Fruit fly (Drosophila melanogaster): ENCODE results near the gene Sdic3.

Sdic3 gene

DNA sequence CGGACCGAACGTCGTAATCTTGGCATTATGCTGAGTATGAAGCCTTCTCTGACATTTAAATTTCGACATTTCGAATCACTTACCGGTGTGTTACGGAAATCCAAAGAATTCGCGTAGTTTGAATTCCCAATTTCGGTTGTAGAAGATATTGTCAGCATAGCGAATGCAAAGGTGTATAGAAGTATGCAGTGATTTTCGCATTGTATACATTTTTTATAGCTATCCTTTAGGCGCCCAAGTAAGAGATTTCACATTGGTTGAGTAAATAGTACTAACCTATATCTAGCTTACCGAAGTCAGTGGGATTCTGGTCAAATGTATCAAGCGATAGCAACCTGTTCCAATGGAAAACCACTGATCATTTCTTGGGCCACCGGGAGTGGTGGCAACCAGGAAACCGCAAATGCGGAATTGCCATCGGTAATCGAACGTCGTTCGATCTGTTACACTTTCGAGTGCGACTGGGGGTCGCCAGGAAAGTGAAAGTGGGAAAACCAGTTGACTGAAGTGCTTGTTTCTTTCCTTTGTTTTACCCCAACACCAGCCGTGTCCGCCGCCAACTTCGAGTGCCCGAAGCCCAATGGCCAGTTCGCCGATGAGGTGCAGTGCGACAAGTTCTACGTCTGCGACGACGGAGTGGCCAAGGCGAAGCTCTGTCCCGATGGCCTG lies 46.6 kb upstream of the Sdic3 start (continued):
- TF ChIP-seq CG8290 (GFP tag; optimal IDR thresholded peaks at IDR 0.05), result peak; percentile 80
- TF ChIP-seq CG8290 (tag; optimal IDR thresholded peaks at IDR 0.05), result peak in 1 of 2 experiments; percentile 73
- TF ChIP-seq disco-r (GFP tag; optimal IDR thresholded peaks at IDR 0.05), result no peak
- TF ChIP-seq CG11695 (GFP tag; IDR thresholded peaks at IDR 0.05), result no peak
- no peak for TF ChIP-seq Usf (GFP tag; optimal IDR thresholded peaks at IDR 0.05)

dm6 chrX:20239608-20239941 lies 45.5 kb upstream of the Sdic3 start, which contains the start of gene obst-A:
Gene obst-A, plus strand, starts transcription at chrX:20239855.
- TF ChIP-seq h (optimal IDR thresholded peaks at IDR 0.05), result no peak
- no peak for TF ChIP-seq twi (tag; optimal IDR thresholded peaks at IDR 0.05)
- no peak for TF ChIP-seq Gsc (GFP tag; IDR thresholded peaks at IDR 0.05)
- peak; percentile 26; the same call in 1 of the 2 replicates for TF ChIP-seq crol (GFP tag; IDR thresholded peaks at IDR 0.05)
- peak; percentile 7 for TF ChIP-seq Med (GFP tag)
- no peak for TF ChIP-seq usp (GFP tag; optimal IDR thresholded peaks at IDR 0.05)
- TF ChIP-seq Adf1 (GFP tag; IDR thresholded peaks at IDR 0.05), result peak; percentile 49; the same call in 1 of the 2 replicates
- TF ChIP-seq sr (GFP tag; IDR thresholded peaks at IDR 0.05), result peak; percentile 33; the same call in 1 of the 3 replicates
- peak; percentile 48 for TF ChIP-seq CG12769 (tag; optimal IDR thresholded peaks at IDR 0.05)
- TF ChIP-seq Asciz (GFP tag; optimal IDR thresholded peaks at IDR 0.05), result no peak
- peak; percentile 4 for TF ChIP-seq kni (GFP tag; optimal IDR thresholded peaks at IDR 0.05)
- peak; percentile 45 for TF ChIP-seq cg (GFP tag; optimal IDR thresholded peaks at IDR 0.05)
- TF ChIP-seq sd (tag; optimal IDR thresholded peaks at IDR 0.05), result no peak

- TF ChIP-seq eyg (GFP tag; optimal IDR thresholded peaks at IDR 0.05) (no peak), D19A (tag; optimal IDR thresholded peaks at IDR 0.05) (peak; percentile 38), vvl (GFP tag; IDR thresholded peaks at IDR 0.05) (peak; percentile 62; the same call in 1 of the 2 replicates), CG10654 (GFP tag; optimal IDR thresholded peaks at IDR 0.05) (no peak), yki (optimal IDR thresholded peaks at IDR 0.05) (no peak), CG12769 (tag; optimal IDR thresholded peaks at IDR 0.05) (peak; percentile 71), Med (GFP tag) (peak; percentile 14), Ets65A (GFP tag) (peak; percentile 20), sr (GFP tag; IDR thresholded peaks at IDR 0.05) (no peak), row (GFP tag; IDR thresholded peaks at IDR 0.05) (peak; percentile 20; the same call in 1 of the 3 replicates), cg (GFP tag; optimal IDR thresholded peaks at IDR 0.05) (peak; percentile 13), lmd (GFP tag; IDR thresholded peaks at IDR 0.05) (0 out of 2 replicates have a peak, but pooled peaks have one; percentile 9), CG18619 (GFP tag; optimal IDR thresholded peaks at IDR 0.05) (no peak), CG10321 (GFP tag; IDR thresholded peaks at IDR 0.05) (no peak), insv (GFP tag; optimal IDR thresholded peaks at IDR 0.05) (no peak), onecut (GFP tag; IDR thresholded peaks at IDR 0.05) (0 out of 2 replicates have a peak, but pooled peaks have one; percentile 11), Dip2 (GFP tag; IDR thresholded peaks at IDR 0.05) (peak; percentile 70), CTCF (GFP tag; optimal IDR thresholded peaks at IDR 0.05) (peak; percentile 86), otp (GFP tag; IDR thresholded peaks at IDR 0.05) (no peak), CG10979 (tag; optimal IDR thresholded peaks at IDR 0.05) (peak; percentile 85)
Measured at dm6 chrX:20238736-20239607, 44.9 kb upstream of the Sdic3 start.

DNA sequence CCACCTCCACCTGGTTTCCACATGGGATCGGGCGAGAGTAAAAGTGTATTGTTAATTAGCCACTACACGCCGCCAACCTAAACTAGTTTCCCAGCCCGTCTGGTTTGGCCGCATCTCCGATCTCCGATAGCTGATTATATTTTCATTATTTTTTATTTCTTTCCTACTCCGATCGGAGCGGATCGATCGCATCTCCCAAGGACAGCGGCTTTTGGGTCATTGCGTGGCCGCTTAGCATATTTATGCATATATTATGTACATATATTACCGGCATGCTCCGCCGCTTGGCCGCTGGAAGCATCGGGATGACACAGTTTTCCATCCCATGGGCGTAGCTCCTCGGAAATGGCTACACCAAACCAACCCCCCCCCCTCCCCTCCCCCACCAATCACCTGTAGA lies 43.9 kb upstream of the Sdic3 start:
- no peak for TF ChIP-seq NK7.1 (GFP tag; optimal IDR thresholded peaks at IDR 0.05)
- TF ChIP-seq Asciz (GFP tag; optimal IDR thresholded peaks at IDR 0.05), result no peak
- TF ChIP-seq CG12071 (GFP tag; optimal IDR thresholded peaks at IDR 0.05), result no peak
- peak; percentile 47 for TF ChIP-seq Vsx1 (GFP tag; optimal IDR thresholded peaks at IDR 0.05)
- TF ChIP-seq CG2678 (tag; optimal IDR thresholded peaks at IDR 0.05), result no peak
- TF ChIP-seq Atf3 (GFP tag; optimal IDR thresholded peaks at IDR 0.05), result no peak
- TF ChIP-seq CG11456 (GFP tag; IDR thresholded peaks at IDR 0.05), result no peak
- TF ChIP-seq corto (GFP tag; optimal IDR thresholded peaks at IDR 0.05), result no peak
- TF ChIP-seq CG8290 (GFP tag; optimal IDR thresholded peaks at IDR 0.05), result no peak
- no peak for TF ChIP-seq CG8290 (tag; optimal IDR thresholded peaks at IDR 0.05)
- no peak for TF ChIP-seq lola (GFP tag; optimal IDR thresholded peaks at IDR 0.05)
- TF ChIP-seq CG5180 (GFP tag; optimal IDR thresholded peaks at IDR 0.05), result no peak
- no peak for TF ChIP-seq Oaz (GFP tag; IDR thresholded peaks at IDR 0.05)
- no peak for TF ChIP-seq Gsc (GFP tag; IDR thresholded peaks at IDR 0.05)
- TF ChIP-seq grn (GFP tag; optimal IDR thresholded peaks at IDR 0.05), result peak; percentile 82
- TF ChIP-seq Blimp-1 (GFP tag; optimal IDR thresholded peaks at IDR 0.05), result peak; percentile 80
- TF ChIP-seq CG12769 (tag; optimal IDR thresholded peaks at IDR 0.05), result peak; percentile 89
